Worm (Caenorhabditis elegans) whole organism, young adult: ENCODE results near the gene str-146.

Experiments used
- B0035.1 ChIP-seq: sonication (generic microtip); optimal IDR thresholded peaks from 2 replicates; lab custom pipeline; 2016; ENCODE audit warnings: missing genetic modification characterization, mild to moderate bottlenecking, missing compliant biosample characterization, missing genotype, missing genetic modification reagents
- B0261.1 ChIP-seq: sonication (generic microtip); optimal IDR thresholded peaks from 2 replicates; lab custom pipeline; 2016; ENCODE audit warnings: mild to moderate bottlenecking, missing genetic modification characterization, moderate library complexity, missing compliant biosample characterization
- B0336.3 ChIP-seq: fragments of 200-800 bp; sonication (Bioruptor generic); IDR thresholded peaks from 2 replicates; pipeline ENCODE4 v1.3.6; 2022; ENCODE audit warnings: missing genetic modification characterization, missing compliant biosample characterization
- F39B2.1 ChIP-seq: fragments of 200-800 bp; sonication (Bioruptor generic); IDR thresholded peaks from 2 replicates; pipeline ENCODE4 v1.3.6; 2022; ENCODE audit warnings: missing genetic modification reagents, missing genetic modification characterization, missing compliant biosample characterization
- F52B5.7 ChIP-seq: sonication (generic microtip); optimal IDR thresholded peaks from 2 replicates; lab custom pipeline; 2016; ENCODE audit warnings: mild to moderate bottlenecking, missing genetic modification characterization, missing compliant biosample characterization
- T26A5.8 ChIP-seq: sonication (generic microtip); optimal IDR thresholded peaks from 2 replicates; lab custom pipeline; 2016; ENCODE audit warnings: missing genetic modification characterization, missing compliant biosample characterization
- Y67H2A.10 ChIP-seq: fragments of 200-800 bp; sonication (Bioruptor generic); conservative IDR thresholded peaks from 2 replicates; pipeline ENCODE4 v1.3.6; 2022; ENCODE audit warnings: missing genetic modification reagents, missing genetic modification characterization, missing compliant biosample characterization
- Y79H2A.3 ChIP-seq: fragments of 200-800 bp; sonication (Bioruptor generic); conservative IDR thresholded peaks from 2 replicates; pipeline ENCODE4 v1.3.6; 2022; ENCODE audit warnings: missing genetic modification reagents, missing genetic modification characterization, missing compliant biosample characterization
- Y95B8A.8 ChIP-seq: fragments of 200-800 bp; sonication (Bioruptor generic); IDR thresholded peaks from 2 replicates; pipeline ENCODE4 v1.3.6; 2022; ENCODE audit warnings: missing genetic modification reagents, missing genetic modification characterization, missing compliant biosample characterization
- bed-1 ChIP-seq: fragments of 200-800 bp; sonication (Bioruptor generic); IDR thresholded peaks from 2 replicates; pipeline ENCODE4 v1.3.6; 2022; ENCODE audit warnings: missing genetic modification reagents, missing genetic modification characterization, missing compliant biosample characterization
- ccch-3 ChIP-seq: fragments of 200-800 bp; sonication (Bioruptor generic); optimal IDR thresholded peaks from 2 replicates; lab custom pipeline; 2018; ENCODE audit warnings: mild to moderate bottlenecking, missing genetic modification characterization, missing compliant biosample characterization
- cebp-2 ChIP-seq: fragments of 200-800 bp; sonication (Bioruptor generic); IDR thresholded peaks from 2 replicates; pipeline ENCODE4 v1.3.6; 2022; ENCODE audit warnings: missing genetic modification characterization, missing compliant biosample characterization
- dox-1 ChIP-seq: fragments of 200-800 bp; sonication (Bioruptor generic); IDR thresholded peaks from 2 replicates; pipeline ENCODE4 v1.3.6; 2022; ENCODE audit warnings: missing genetic modification reagents, missing genetic modification characterization, missing compliant biosample characterization
- egrh-3 ChIP-seq: fragments of 200-800 bp; sonication (Bioruptor generic); IDR thresholded peaks from 2 replicates; pipeline ENCODE4 v1.3.6; 2022; ENCODE audit warnings: missing genetic modification reagents, missing genetic modification characterization, missing compliant biosample characterization
- ekl-4 ChIP-seq: fragments of 200-800 bp; sonication (Bioruptor generic); IDR thresholded peaks from 2 replicates; pipeline ENCODE4 v1.3.6; 2022; ENCODE audit warnings: missing genetic modification reagents, missing genetic modification characterization, missing compliant biosample characterization
- fkh-3 ChIP-seq: sonication (generic microtip); optimal IDR thresholded peaks from 2 replicates; lab custom pipeline; 2016; ENCODE audit warnings: mild to moderate bottlenecking, missing genetic modification characterization, missing compliant biosample characterization
- hmg-1.2 ChIP-seq: fragments of 200-800 bp; sonication (Bioruptor generic); IDR thresholded peaks from 2 replicates; pipeline ENCODE4 v1.3.6; 2022; ENCODE audit warnings: missing genetic modification reagents, missing genetic modification characterization, missing compliant biosample characterization
- hmg-20 ChIP-seq: fragments of 200-800 bp; sonication (Bioruptor generic); IDR thresholded peaks from 2 replicates; pipeline ENCODE4 v1.3.6; 2022; ENCODE audit warnings: missing genetic modification reagents, missing genetic modification characterization, missing compliant biosample characterization
- hrde-1 ChIP-seq: sonication (generic microtip); optimal IDR thresholded peaks from 2 replicates; lab custom pipeline; 2016; ENCODE audit warnings: missing genetic modification characterization, mild to moderate bottlenecking, missing compliant biosample characterization, moderate library complexity, missing genotype, missing genetic modification reagents, borderline replicate concordance
- hsf-1 ChIP-seq: fragments of 200-800 bp; sonication (Bioruptor generic); IDR thresholded peaks from 2 replicates; pipeline ENCODE4 v1.3.6; 2022; ENCODE audit warnings: missing genetic modification reagents, missing genetic modification characterization, missing compliant biosample characterization
- let-526 ChIP-seq: fragments of 200-800 bp; sonication (Bioruptor generic); IDR thresholded peaks from 2 replicates; pipeline ENCODE4 v1.3.6; 2022; ENCODE audit warnings: missing genetic modification reagents, missing genetic modification characterization, missing compliant biosample characterization
- lsl-1 ChIP-seq: fragments of 200-800 bp; sonication (Bioruptor generic); optimal IDR thresholded peaks from 2 replicates; lab custom pipeline; 2018; ENCODE audit warnings: mild to moderate bottlenecking, missing genetic modification characterization, moderate library complexity, missing compliant biosample characterization
- lsy-27 ChIP-seq: sonication (generic microtip); optimal IDR thresholded peaks from 2 replicates; lab custom pipeline; 2017; ENCODE audit warnings: missing genetic modification characterization, mild to moderate bottlenecking, missing compliant biosample characterization, antibody characterized with exemption, missing genotype, borderline replicate concordance; ENCODE audit not compliant: insufficient read depth
- mcd-1 ChIP-seq: fragments of 200-800 bp; sonication (Bioruptor generic); IDR thresholded peaks from 2 replicates; pipeline ENCODE4 v1.3.6; 2022; ENCODE audit warnings: missing genetic modification reagents, missing genetic modification characterization, missing compliant biosample characterization
- snpc-1.1 ChIP-seq: sonication (generic microtip); optimal IDR thresholded peaks from 2 replicates; lab custom pipeline; 2017; ENCODE audit warnings: missing genetic modification characterization, mild to moderate bottlenecking, missing compliant biosample characterization, antibody characterized with exemption, moderate library complexity, missing genotype, missing genetic modification reagents; ENCODE audit not compliant: insufficient read depth
- snpc-3.4 ChIP-seq: sonication (generic microtip); optimal IDR thresholded peaks from 2 replicates; lab custom pipeline; 2017; ENCODE audit warnings: missing genetic modification characterization, mild to moderate bottlenecking, missing compliant biosample characterization, antibody characterized with exemption, moderate library complexity, missing genotype, missing genetic modification reagents
- tbp1 ChIP-seq: fragments of 200-800 bp; sonication (Bioruptor generic); optimal IDR thresholded peaks from 2 replicates; lab custom pipeline; 2018; ENCODE audit warnings: mild to moderate bottlenecking, missing genetic modification characterization, missing compliant biosample characterization
- tbx-9 ChIP-seq: sonication (generic microtip); optimal IDR thresholded peaks from 2 replicates; lab custom pipeline; 2016; ENCODE audit warnings: borderline replicate concordance, missing genetic modification characterization, inconsistent platforms, missing compliant biosample characterization
- tlf-1 ChIP-seq: fragments of 200-800 bp; sonication (Bioruptor generic); optimal IDR thresholded peaks from 2 replicates; lab custom pipeline; 2018; ENCODE audit warnings: mild to moderate bottlenecking, missing genetic modification characterization, missing compliant biosample characterization
- zfh-2 ChIP-seq: fragments of 200-800 bp; sonication (Bioruptor generic); conservative IDR thresholded peaks from 2 replicates; pipeline ENCODE4 v1.3.6; 2022; ENCODE audit warnings: missing genetic modification reagents, missing genetic modification characterization, missing compliant biosample characterization
- ztf-25 ChIP-seq: fragments of 200-800 bp; sonication (Bioruptor generic); IDR thresholded peaks from 2 replicates; pipeline ENCODE4 v1.3.6; 2022; ENCODE audit warnings: missing genetic modification reagents, missing genetic modification characterization, missing compliant biosample characterization
- ztf-28 ChIP-seq: fragments of 200-800 bp; sonication (Bioruptor generic); IDR thresholded peaks from 2 replicates; pipeline ENCODE4 v1.3.6; 2022; ENCODE audit warnings: missing genetic modification reagents, missing genetic modification characterization, missing compliant biosample characterization
- ztf-6 ChIP-seq: fragments of 200-800 bp; sonication (Bioruptor generic); IDR thresholded peaks from 2 replicates; pipeline ENCODE4 v1.3.6; 2022; ENCODE audit warnings: missing genetic modification reagents, missing genetic modification characterization, missing compliant biosample characterization

Gene str-146

ce11 chrV:8050059-8050677, 45.1 kb downstream of the str-146 start:
- TF ChIP-seq mcd-1: no peak; the same call in 1 of the 2 replicates
- peak; percentile 90; the same call in 1 of the 2 replicates for TF ChIP-seq egrh-3 (GFP tag; lab: Robert Waterston, UW)
- peak; percentile 83 for TF ChIP-seq zfh-2 (GFP tag; lab: Robert Waterston, UW)
- TF ChIP-seq cebp-2: 0 out of 2 replicates have a peak, but pooled peaks have one; percentile 12
- no peak for TF ChIP-seq hmg-20 (GFP tag; lab: Robert Waterston, UW)

ce11 chrV:8046706-8047105, 48.6 kb downstream of the str-146 start, which contains the start of gene ZC513.3:
ZC513.3 (plus strand) TSS chrV:8047006.
- no peak for TF ChIP-seq lsy-27 (tag; lab: Kevin White, UChicago)
- no peak for TF ChIP-seq F39B2.1 (GFP tag; lab: Robert Waterston, UW)
- TF ChIP-seq dox-1: no peak
- TF ChIP-seq T26A5.8 (tag; lab: Kevin White, UChicago): no peak
- TF ChIP-seq snpc-3.4 (tag; lab: Kevin White, UChicago): no peak
- TF ChIP-seq hsf-1: no peak
- TF ChIP-seq B0261.1 (tag; lab: Kevin White, UChicago): no peak
- no peak for TF ChIP-seq bed-1 (GFP tag; lab: Robert Waterston, UW)
- no peak for TF ChIP-seq let-526
- TF ChIP-seq F52B5.7 (tag; lab: Kevin White, UChicago): no peak
- no peak for TF ChIP-seq tbp1
- no peak for TF ChIP-seq ekl-4
- TF ChIP-seq B0336.3: no peak
- no peak for TF ChIP-seq egrh-3 (GFP tag; lab: Robert Waterston, UW)
- no peak for TF ChIP-seq B0035.1 (tag; lab: Kevin White, UChicago)
- TF ChIP-seq Y67H2A.10 (GFP tag; lab: Robert Waterston, UW): no peak
- TF ChIP-seq Y95B8A.8 (GFP tag; lab: Robert Waterston, UW): no peak
- TF ChIP-seq snpc-1.1 (tag; lab: Kevin White, UChicago): no peak
- no peak for TF ChIP-seq fkh-3

- TF ChIP-seq hrde-1 (tag; lab: Kevin White, UChicago) (no peak), ztf-28 (GFP tag; lab: Robert Waterston, UW) (no peak), tbx-9 (tag; lab: Kevin White, UChicago) (no peak)
These were observed 50.3 kb downstream of the str-146 start for ce11 chrV:8044957-8045356.

DNA sequence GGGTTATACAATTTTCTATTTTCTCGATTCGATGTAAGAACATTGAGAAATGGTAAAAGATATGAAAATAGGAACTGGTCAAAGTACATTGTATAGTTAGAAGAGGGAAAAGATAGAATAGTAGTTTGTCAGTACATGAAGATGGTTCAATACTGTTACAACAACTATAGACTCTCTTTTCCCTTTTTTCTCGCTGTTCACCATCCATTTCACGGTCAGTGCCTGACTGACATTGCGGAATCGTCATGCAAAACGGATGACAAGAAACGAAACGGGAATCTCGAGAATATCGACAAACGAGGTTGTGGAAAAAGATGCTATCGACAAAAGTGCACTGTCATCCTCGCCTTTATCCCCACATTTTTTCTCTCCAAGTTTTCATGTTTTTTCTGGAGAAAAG, 51.6 kb downstream of the str-146 start:
- TF ChIP-seq Y79H2A.3 (GFP tag; lab: Robert Waterston, UW) (no peak), ekl-4 (no peak), snpc-1.1 (tag; lab: Kevin White, UChicago) (no peak), hmg-1.2 (GFP tag; lab: Robert Waterston, UW) (no peak), ztf-25 (GFP tag; lab: Robert Waterston, UW) (no peak), ztf-6 (GFP tag; lab: Robert Waterston, UW) (no peak), zfh-2 (GFP tag; lab: Robert Waterston, UW) (no peak), mcd-1 (no peak), lsl-1 (GFP tag; lab: Kevin White, UChicago) (no peak), Y67H2A.10 (GFP tag; lab: Robert Waterston, UW) (no peak), hrde-1 (tag; lab: Kevin White, UChicago) (no peak), ccch-3 (GFP tag; lab: Kevin White, UChicago) (no peak), B0336.3 (no peak), tlf-1 (no peak)
